Fruit fly (Drosophila melanogaster): ENCODE results near the gene dac.
A peak's percentile ranks its signal among the peaks of the same experiment; 100 is the strongest.

dac gene

dm6 chr2L:16500469-16500868 is 14.7 kb upstream of the dac start (continued):
- peak; percentile 56 for TF ChIP-seq CG6654 (GFP tag; optimal IDR thresholded peaks at IDR 0.05)
- TF ChIP-seq her (GFP tag; optimal IDR thresholded peaks at IDR 0.05), result peak; percentile 64
- TF ChIP-seq Asciz (GFP tag; optimal IDR thresholded peaks at IDR 0.05), result peak; percentile 77
- peak; percentile 82 for TF ChIP-seq fd3F (GFP tag; optimal IDR thresholded peaks at IDR 0.05)
- peak; percentile 92 for TF ChIP-seq CG34422 (GFP tag; IDR thresholded peaks at IDR 0.05)
- TF ChIP-seq B-H2 (GFP tag; optimal IDR thresholded peaks at IDR 0.05), result peak; percentile 75
- TF ChIP-seq Dfd (GFP tag; optimal IDR thresholded peaks at IDR 0.05), result no peak
- TF ChIP-seq tx (GFP tag; optimal IDR thresholded peaks at IDR 0.05), result peak; percentile 40
- TF ChIP-seq CG31441 (GFP tag; IDR thresholded peaks at IDR 0.05), result peak; percentile 74
- TF ChIP-seq esg (GFP tag; conservative IDR thresholded peaks at IDR 0.05), result peak; percentile 93

DNA sequence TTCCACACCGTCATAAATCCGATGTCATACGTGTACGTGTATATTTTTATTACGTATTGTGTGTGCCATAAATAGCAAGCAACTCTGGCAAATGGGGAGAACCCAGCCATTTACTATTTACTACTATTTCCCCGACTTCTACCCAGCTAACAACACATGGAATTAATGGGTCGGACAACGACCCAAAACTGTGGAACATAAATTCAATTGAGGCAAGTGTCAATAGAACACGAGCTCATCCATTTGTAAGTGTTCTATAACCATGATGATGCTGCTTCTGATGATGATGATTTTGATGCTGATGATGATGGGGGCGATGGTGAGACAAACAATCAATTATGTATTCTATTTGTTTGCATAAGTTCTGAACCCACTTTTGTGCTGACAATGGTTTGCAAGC is 13.8 kb upstream of the dac start:
- TF ChIP-seq fd102C (GFP tag; optimal IDR thresholded peaks at IDR 0.05) (no peak), Vsx1 (GFP tag; optimal IDR thresholded peaks at IDR 0.05) (no peak), wek (GFP tag; optimal IDR thresholded peaks at IDR 0.05) (peak; percentile 31), CG3407 (GFP tag; optimal IDR thresholded peaks at IDR 0.05) (no peak), tio (GFP tag; optimal IDR thresholded peaks at IDR 0.05) (no peak), CG2875 (GFP tag; optimal IDR thresholded peaks at IDR 0.05) (no peak), C15 (GFP tag; IDR thresholded peaks at IDR 0.05) (no peak), chn (GFP tag; optimal IDR thresholded peaks at IDR 0.05) (no peak), GATAe (GFP tag; conservative IDR thresholded peaks at IDR 0.05) (no peak), unc-4 (GFP tag; IDR thresholded peaks at IDR 0.05; ENCODE audit: partially characterized antibody) (no peak), CG1529 (GFP tag; optimal IDR thresholded peaks at IDR 0.05) (no peak), caup (GFP tag; optimal IDR thresholded peaks at IDR 0.05; ENCODE audit: severe bottlenecking) (no peak), toy (GFP tag; IDR thresholded peaks at IDR 0.05) (no peak), CG13775 (GFP tag; optimal IDR thresholded peaks at IDR 0.05) (no peak), Xbp1 (GFP tag; optimal IDR thresholded peaks at IDR 0.05) (peak; percentile 10), CG15514 (GFP tag; optimal IDR thresholded peaks at IDR 0.05) (no peak), cad (GFP tag; optimal IDR thresholded peaks at IDR 0.05) (no peak), CG18476 (GFP tag; optimal IDR thresholded peaks at IDR 0.05) (no peak), Hey (tag; optimal IDR thresholded peaks at IDR 0.05) (no peak), gcm2 (GFP tag; optimal IDR thresholded peaks at IDR 0.05) (no peak), vvl (GFP tag; IDR thresholded peaks at IDR 0.05) (0 out of 2 replicates have a peak, but pooled peaks have one; percentile 30), maf-S (GFP tag; optimal IDR thresholded peaks at IDR 0.05) (no peak), CG31365 (tag; optimal IDR thresholded peaks at IDR 0.05) (no peak), CG18262 (tag; optimal IDR thresholded peaks at IDR 0.05) (no peak), dmrt99B (tag; optimal IDR thresholded peaks at IDR 0.05) (peak; percentile 14), CG3726 (GFP tag; IDR thresholded peaks at IDR 0.05) (no peak), fd3F (GFP tag; optimal IDR thresholded peaks at IDR 0.05) (no peak), Atf-2 (GFP tag; optimal IDR thresholded peaks at IDR 0.05) (no peak), mirr (GFP tag; optimal IDR thresholded peaks at IDR 0.05) (peak; percentile 55), pb (GFP tag; optimal IDR thresholded peaks at IDR 0.05) (no peak), Scr (GFP tag; IDR thresholded peaks at IDR 0.05; ENCODE audit: partially characterized antibody) (no peak), chinmo (GFP tag; IDR thresholded peaks at IDR 0.05; ENCODE audit: partially characterized antibody) (0 out of 4 replicates have a peak, but pooled peaks have one; percentile 8), CG4730 (GFP tag; IDR thresholded peaks at IDR 0.05) (no peak), CG17912 (GFP tag; optimal IDR thresholded peaks at IDR 0.05) (no peak), CG31441 (GFP tag; IDR thresholded peaks at IDR 0.05) (no peak), CG17612 (GFP tag; IDR thresholded peaks at IDR 0.05) (no peak), CG12104 (GFP tag; optimal IDR thresholded peaks at IDR 0.05) (no peak), corto (GFP tag; optimal IDR thresholded peaks at IDR 0.05) (no peak), CG10979 (tag; optimal IDR thresholded peaks at IDR 0.05) (no peak), gem (tag; optimal IDR thresholded peaks at IDR 0.05) (no peak), CG12071 (GFP tag; optimal IDR thresholded peaks at IDR 0.05) (no peak), CG13296 (GFP tag; optimal IDR thresholded peaks at IDR 0.05) (no peak)

All from whole organism, embryonic.